Worm (Caenorhabditis elegans): ENCODE results near the gene rab-19.

ce11 chrIV:13386043-13386442 lies 1.9 kb upstream of the rab-19 start, which contains the start of the genes Y62E10A.20, Y62E10A.23 and mdt-9:
- TF ChIP-seq nhr-77 (tag; optimal IDR thresholded peaks at IDR 0.05) (no peak), nfya-1 (tag; optimal IDR thresholded peaks at IDR 0.05; ENCODE audit: insufficient read depth) (peak; percentile 82), lin-39 (tag; optimal IDR thresholded peaks at IDR 0.05) (peak; percentile 70), ceh-82 (tag; optimal IDR thresholded peaks at IDR 0.05) (no peak), snpc-4 (tag; optimal IDR thresholded peaks at IDR 0.05) (peak; percentile 11), nhr-23 (tag; optimal IDR thresholded peaks at IDR 0.05) (peak; percentile 81), tbx-2 (tag; optimal IDR thresholded peaks at IDR 0.05) (no peak), ztf-4 (tag; optimal IDR thresholded peaks at IDR 0.05) (no peak), pha-4 (tag; optimal IDR thresholded peaks at IDR 0.05) (peak; percentile 87), skn-1 (tag; optimal IDR thresholded peaks at IDR 0.05) (peak; percentile 32)

Data from whole organism, L3 larva.